Worm (Caenorhabditis elegans): ENCODE measurements around the gene bcmo-1.

bcmo-1 gene

DNA sequence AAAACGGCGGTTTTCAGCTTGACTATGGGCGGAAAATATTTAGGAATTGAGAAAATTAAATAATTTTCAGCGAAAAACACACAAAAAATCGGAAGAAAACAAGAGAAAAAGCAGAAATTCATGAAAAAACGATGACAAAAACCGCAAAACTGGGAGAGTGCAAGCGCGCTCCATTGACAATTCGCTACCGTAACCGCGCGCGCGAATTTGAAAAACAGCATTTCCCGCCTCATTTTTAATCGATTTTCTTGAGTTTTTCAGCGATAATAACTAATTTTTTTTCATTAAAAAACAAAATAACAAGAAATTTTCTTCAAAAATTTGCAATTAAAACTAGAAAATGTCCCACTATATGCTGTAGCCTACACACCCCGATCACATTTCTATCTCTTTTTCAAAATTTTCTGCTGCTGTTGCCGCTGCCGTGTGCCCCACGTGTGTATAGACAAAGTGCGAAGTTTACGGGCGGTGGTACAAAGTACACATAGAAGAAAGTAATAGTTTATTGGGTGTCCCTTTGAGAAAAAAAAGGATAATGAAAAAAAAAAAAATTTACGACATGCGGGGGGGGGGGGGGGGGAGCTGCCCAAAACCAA is 30.5 kb upstream of the bcmo-1 start (continued):
- TF ChIP-seq athp-1 (tag; optimal IDR thresholded peaks at IDR 0.05): no peak
- TF ChIP-seq ztf-28 (GFP tag; IDR thresholded peaks at IDR 0.05): peak; percentile 79; the same call in 1 of the 2 replicates
- peak; percentile 49 for TF ChIP-seq F49E8.2 (tag; optimal IDR thresholded peaks at IDR 0.05; ENCODE audit: insufficient read depth)

DNA sequence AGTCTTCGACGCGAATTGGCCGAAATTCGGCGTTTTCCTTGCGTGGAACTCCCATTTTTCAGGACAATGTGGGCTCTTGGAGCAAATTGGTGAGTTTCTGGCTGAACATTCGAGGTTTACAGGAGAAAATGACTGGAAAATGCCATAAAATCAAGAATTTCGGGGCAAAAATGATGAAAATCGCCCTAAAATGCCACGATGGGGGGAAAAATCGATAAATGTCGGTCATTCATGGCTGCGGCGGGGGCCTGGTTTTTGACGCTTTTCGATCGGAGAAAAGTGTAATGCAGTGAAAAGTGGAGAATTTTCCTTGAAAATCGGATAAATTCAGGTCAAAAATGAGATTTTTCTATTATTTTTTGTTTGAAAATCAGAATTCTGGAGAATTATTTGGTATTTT is 25.3 kb upstream of the bcmo-1 start, which contains the start of the genes Y46G5A.18 and Y46G5A.47:
TSS of gene Y46G5A.18 (minus strand) at position 101 of the 400 bp plus-strand sequence.
TSS of gene Y46G5A.47 (minus strand) at position 146 of the 400 bp plus-strand sequence.
- TF ChIP-seq ets-4 (GFP tag; optimal IDR thresholded peaks at IDR 0.05) (no peak), ztf-26 (tag; optimal IDR thresholded peaks at IDR 0.05) (no peak), ztf-25 (GFP tag; IDR thresholded peaks at IDR 0.05) (no peak), attf-6 (GFP tag; IDR thresholded peaks at IDR 0.05) (no peak)

- TF ChIP-seq K12H6.12 (tag; optimal IDR thresholded peaks at IDR 0.05): peak; percentile 28
- TF ChIP-seq cebp-1 (GFP tag; IDR thresholded peaks at IDR 0.05): no peak
- TF ChIP-seq cebp-1 (tag; optimal IDR thresholded peaks at IDR 0.05): peak; percentile 55
- peak; percentile 92 for TF ChIP-seq zfh-2 (GFP tag; conservative IDR thresholded peaks at IDR 0.05)
- peak; percentile 17 for TF ChIP-seq atf-7 (tag; optimal IDR thresholded peaks at IDR 0.05)
- TF ChIP-seq lsl-1 (GFP tag; optimal IDR thresholded peaks at IDR 0.05): peak; percentile 17
- TF ChIP-seq snpc-4 (GFP tag; optimal IDR thresholded peaks at IDR 0.05): no peak
- TF ChIP-seq snpc-4 (tag; optimal IDR thresholded peaks at IDR 0.05): peak in 1 of 4 experiments; percentile 40
- peak in 1 of 3 experiments; percentile 54 for TF ChIP-seq lin-35 (GFP tag; optimal IDR thresholded peaks at IDR 0.05)
- no peak for TF ChIP-seq nhr-179 (tag; optimal IDR thresholded peaks at IDR 0.05)
- peak; percentile 85 for TF ChIP-seq hmg-1.2 (GFP tag; IDR thresholded peaks at IDR 0.05)
- TF ChIP-seq tbp1 (GFP tag; optimal IDR thresholded peaks at IDR 0.05): peak; percentile 3
- TF ChIP-seq F49E8.2 (tag; optimal IDR thresholded peaks at IDR 0.05; ENCODE audit: insufficient read depth): no peak
- TF ChIP-seq unc-62 (GFP tag; optimal IDR thresholded peaks at IDR 0.05): no peak
- TF ChIP-seq snpc-3.4 (tag; optimal IDR thresholded peaks at IDR 0.05): no peak
- TF ChIP-seq mcd-1 (GFP tag; IDR thresholded peaks at IDR 0.05): peak; percentile 57
- TF ChIP-seq rcor-1 (GFP tag; IDR thresholded peaks at IDR 0.05): peak; percentile 16; the same call in 1 of the 2 replicates
- TF ChIP-seq attf-5 (GFP tag; optimal IDR thresholded peaks at IDR 0.05): peak; percentile 40
- TF ChIP-seq lin-54 (GFP tag; optimal IDR thresholded peaks at IDR 0.05): peak; percentile 14
- no peak for TF ChIP-seq ceh-40 (GFP tag; IDR thresholded peaks at IDR 0.05)
- TF ChIP-seq nfyb-1 (GFP tag; IDR thresholded peaks at IDR 0.05): 0 out of 2 replicates have a peak, but pooled peaks have one; percentile 28
Observed at ce11 chrII:12805765-12806384, 24.6 kb upstream of the bcmo-1 start.

DNA sequence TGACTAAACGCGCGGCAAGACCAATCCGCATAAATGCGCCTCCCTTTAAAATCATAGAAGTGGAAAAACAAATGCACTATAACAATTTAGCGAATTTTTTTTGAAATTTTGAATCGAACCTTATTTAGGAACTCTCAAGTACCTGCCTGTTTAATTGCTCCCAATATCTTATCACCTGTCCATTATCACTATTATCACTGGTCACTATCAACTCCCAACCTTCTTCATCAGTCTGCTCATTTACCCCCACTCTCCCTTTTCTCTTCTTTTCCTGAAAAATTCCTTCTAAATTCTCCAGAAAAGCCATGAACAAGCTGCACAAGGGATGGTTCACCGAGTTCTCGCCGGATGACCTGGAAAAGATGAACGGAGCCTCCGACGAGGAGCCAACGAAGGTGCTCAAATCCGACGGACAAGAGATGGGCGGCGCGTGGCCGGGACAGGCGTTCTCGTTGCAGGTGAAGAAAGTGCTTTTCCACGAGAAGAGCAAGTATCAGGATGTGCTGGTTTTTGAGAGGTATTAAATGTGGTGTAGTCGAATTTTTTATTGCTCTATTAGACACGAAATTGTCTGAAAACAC is 23.8 kb upstream of the bcmo-1 start, which contains the start of gene spds-1:
TSS of gene spds-1 (plus strand) at position 298 of the 581 bp plus-strand sequence.
- TF ChIP-seq madf-8 (GFP tag; conservative IDR thresholded peaks at IDR 0.05) (no peak), zfh-2 (GFP tag; conservative IDR thresholded peaks at IDR 0.05) (peak; percentile 68), nhr-80 (tag; optimal IDR thresholded peaks at IDR 0.05) (peak; percentile 28)

DNA sequence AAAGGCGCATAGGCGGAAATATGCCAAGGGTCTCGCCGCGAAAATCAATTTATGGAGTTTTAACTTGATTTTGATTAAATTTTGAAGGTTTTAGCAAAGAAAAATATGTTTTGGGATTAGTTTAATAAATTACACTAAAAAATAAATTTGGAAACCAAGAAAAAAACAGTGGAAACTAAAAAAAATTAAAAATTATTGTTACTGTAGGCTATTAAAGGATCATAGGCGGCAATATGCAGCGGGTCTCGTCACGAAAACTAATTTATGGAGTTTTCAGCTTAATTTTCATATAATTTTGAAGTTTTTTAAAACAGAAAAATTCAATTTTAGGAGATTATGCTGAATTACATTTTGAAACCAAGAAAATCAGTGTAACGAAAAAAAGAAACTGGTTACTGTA is 21.7 kb upstream of the bcmo-1 start:
- TF ChIP-seq mel-28 (tag; optimal IDR thresholded peaks at IDR 0.05; ENCODE audit: borderline replicate concordance) (no peak), snpc-3.4 (tag; optimal IDR thresholded peaks at IDR 0.05) (peak; percentile 40), xnd-1 (tag; optimal IDR thresholded peaks at IDR 0.05) (peak; percentile 92), him-1 (tag; optimal IDR thresholded peaks at IDR 0.05) (peak; percentile 13), efl-1 (GFP tag; optimal IDR thresholded peaks at IDR 0.05) (peak; percentile 30), hlh-12 (tag; optimal IDR thresholded peaks at IDR 0.05) (no peak), F33H1.4 (GFP tag; IDR thresholded peaks at IDR 0.05) (peak; percentile 93), tbx-9 (tag; optimal IDR thresholded peaks at IDR 0.05; ENCODE audit: borderline replicate concordance) (no peak), F49E8.2 (tag; optimal IDR thresholded peaks at IDR 0.05; ENCODE audit: insufficient read depth) (peak; percentile 20), pbrm-1 (GFP tag; IDR thresholded peaks at IDR 0.05) (0 out of 2 replicates have a peak, but pooled peaks have one; percentile 15), ceh-91 (GFP tag; IDR thresholded peaks at IDR 0.05) (peak; percentile 63; the same call in 1 of the 2 replicates), snpc-4 (GFP tag; optimal IDR thresholded peaks at IDR 0.05) (no peak), snpc-4 (tag; optimal IDR thresholded peaks at IDR 0.05) (peak in 1 of 4 experiments; percentile 15), bed-2 (GFP tag; IDR thresholded peaks at IDR 0.05) (no peak), B0336.3 (GFP tag; IDR thresholded peaks at IDR 0.05) (no peak), lin-54 (GFP tag; optimal IDR thresholded peaks at IDR 0.05) (peak; percentile 27)
